Worm (Caenorhabditis elegans): ENCODE results near the gene str-8.

DNA sequence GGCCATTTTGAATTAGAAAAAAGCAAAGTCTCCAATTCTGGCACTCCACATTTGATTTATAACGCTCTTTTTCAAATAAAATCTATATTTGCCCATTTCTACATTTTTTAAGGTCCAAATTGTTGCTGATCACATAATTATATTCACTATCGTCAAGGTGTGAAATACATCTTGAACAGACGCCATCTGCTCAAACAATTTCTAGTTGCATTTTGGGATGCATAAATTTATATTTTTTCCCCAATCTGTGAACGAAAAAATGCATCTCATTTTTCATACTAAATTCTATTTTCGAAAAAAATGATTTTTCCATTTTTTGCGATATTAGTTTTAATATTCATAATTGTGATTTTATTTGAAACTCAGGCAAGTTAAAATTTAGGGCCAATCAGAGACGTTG is 38.4 kb downstream of the str-8 start, which contains the start of gene T26E4.7:
- TF ChIP-seq ama-1 (optimal IDR thresholded peaks at IDR 0.05) (no peak), flt-1 (GFP tag; IDR thresholded peaks at IDR 0.05) (no peak), ceh-36 (tag; optimal IDR thresholded peaks at IDR 0.05) (no peak), aly-1 (tag; optimal IDR thresholded peaks at IDR 0.05) (no peak), tra-4 (tag; optimal IDR thresholded peaks at IDR 0.05) (no peak), hnd-1 (tag; optimal IDR thresholded peaks at IDR 0.05) (no peak)
